Worm (Caenorhabditis elegans) whole organism, L4/young adult: Measurements from ENCODE around the gene B0303.14.

ENCODE experiments used
- W03F9.2 ChIP-seq: fragments of 150-350 bp; optimal IDR thresholded peaks from 2 replicates; lab custom pipeline; 2014; ENCODE audit warnings: missing biosample characterization, missing genetic modification characterization
- him-1 ChIP-seq: sonication (generic microtip); optimal IDR thresholded peaks from 2 replicates; lab custom pipeline; 2016; ENCODE audit warnings: missing genotype, missing genetic modification reagents, missing genetic modification characterization, missing compliant biosample characterization

- TF ChIP-seq him-1 (no peak), W03F9.2 (tag; lab: Kevin White, UChicago) (no peak)
Observed at ce11 chrIII:8704765-8705164, 11.2 kb downstream of the B0303.14 start, which contains the start of gene B0303.16.
